Worm (Caenorhabditis elegans): ENCODE measurements around the gene hst-1.
A peak's percentile ranks its signal among the peaks of the same experiment; 100 is the strongest.

The hst-1 gene

DNA sequence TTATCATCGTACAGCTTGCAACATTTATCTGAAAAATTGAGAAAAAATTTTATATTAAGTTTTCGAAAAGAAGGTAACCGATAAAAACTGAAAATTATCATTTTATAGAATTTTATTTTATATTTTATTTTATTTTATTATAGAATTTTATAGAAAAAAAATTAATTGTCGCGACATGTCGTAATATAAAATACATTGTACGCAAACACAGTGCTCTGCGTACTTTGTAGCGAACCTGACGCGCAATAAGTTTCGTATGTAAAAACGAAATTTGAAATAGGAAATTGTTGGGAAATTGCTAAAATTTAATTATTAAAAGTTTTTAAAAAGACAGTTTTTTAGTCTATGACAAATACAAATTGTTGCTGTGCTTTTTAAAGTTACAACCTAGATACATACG lies at the start of gene hst-1, which contains the start of gene ints-6:
Gene hst-1, minus strand, starts transcription at position 28 of the 400 bp plus-strand sequence.
Gene ints-6, plus strand, starts transcription at position 260 of the 400 bp plus-strand sequence.
- TF ChIP-seq ces-1 (GFP tag; optimal IDR thresholded peaks at IDR 0.05) (peak; percentile 30), lsy-2 (tag; optimal IDR thresholded peaks at IDR 0.05) (no peak)

DNA sequence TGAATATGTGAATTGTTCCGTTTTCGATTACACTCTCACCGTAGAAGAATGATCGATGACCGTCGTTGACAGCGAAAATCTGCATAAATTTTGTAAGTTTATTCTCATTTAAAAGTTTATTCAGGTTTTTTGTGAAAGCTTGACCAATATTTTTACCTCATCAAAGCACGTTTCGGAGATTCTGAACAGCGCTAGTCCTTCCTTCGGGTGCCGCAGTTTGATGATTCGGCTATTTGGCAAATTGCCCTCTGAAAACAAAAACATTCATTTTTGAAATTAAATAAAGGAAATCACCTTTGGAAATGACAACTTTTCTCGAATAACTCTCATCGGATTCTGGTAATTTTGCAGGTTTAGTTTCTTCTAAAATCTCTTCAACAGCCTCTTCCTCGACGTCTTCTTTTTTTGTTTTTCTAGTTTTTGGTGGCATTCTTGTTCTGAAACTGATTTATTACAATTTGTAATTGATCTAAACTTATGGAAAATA lies 49.7 kb upstream of the hst-1 start, which contains the start of gene F21D5.6:
Gene F21D5.6, minus strand, starts transcription at position 437 of the 487 bp plus-strand sequence.
- TF ChIP-seq ham-2 (GFP tag; optimal IDR thresholded peaks at IDR 0.05) (no peak), lin-13 (tag; optimal IDR thresholded peaks at IDR 0.05) (no peak), hlh-1 (tag; optimal IDR thresholded peaks at IDR 0.05) (no peak), lsy-2 (tag; optimal IDR thresholded peaks at IDR 0.05) (no peak), sptf-1 (tag; optimal IDR thresholded peaks at IDR 0.05) (no peak), lin-32 (GFP tag; optimal IDR thresholded peaks at IDR 0.05) (no peak), nhr-12 (tag; optimal IDR thresholded peaks at IDR 0.05) (no peak), blmp-1 (tag; optimal IDR thresholded peaks at IDR 0.05) (no peak), mls-2 (tag; optimal IDR thresholded peaks at IDR 0.05) (no peak), mab-5 (tag; optimal IDR thresholded peaks at IDR 0.05) (no peak), zip-8 (tag; optimal IDR thresholded peaks at IDR 0.05) (no peak), flh-1 (GFP tag; optimal IDR thresholded peaks at IDR 0.05) (no peak), tbx-8 (GFP tag; optimal IDR thresholded peaks at IDR 0.05) (no peak), ceh-43 (GFP tag; optimal IDR thresholded peaks at IDR 0.05) (no peak)

ce11 chrIV:8739926-8740325 lies 48.6 kb upstream of the hst-1 start, which contains the start of gene mrps-33:
Gene mrps-33 (minus strand): TSS chrIV:8740026.
- no peak for TF ChIP-seq unc-39 (tag; optimal IDR thresholded peaks at IDR 0.05)
- no peak for TF ChIP-seq ces-1 (GFP tag; optimal IDR thresholded peaks at IDR 0.05)
- TF ChIP-seq lin-32 (GFP tag; optimal IDR thresholded peaks at IDR 0.05): no peak
- no peak for TF ChIP-seq mep-1 (tag; optimal IDR thresholded peaks at IDR 0.05)
- no peak for TF ChIP-seq lsy-2 (tag; optimal IDR thresholded peaks at IDR 0.05)
- no peak for TF ChIP-seq cnd-1 (tag; optimal IDR thresholded peaks at IDR 0.05)
- no peak for TF ChIP-seq pha-4 (tag; optimal IDR thresholded peaks at IDR 0.05)
- no peak for TF ChIP-seq zip-8 (tag; optimal IDR thresholded peaks at IDR 0.05)
- no peak for TF ChIP-seq nhr-237 (tag; optimal IDR thresholded peaks at IDR 0.05)
- no peak for TF ChIP-seq ceh-43 (GFP tag; optimal IDR thresholded peaks at IDR 0.05)
- TF ChIP-seq unc-62 (GFP tag; optimal IDR thresholded peaks at IDR 0.05): no peak
- TF ChIP-seq nhr-2 (tag; optimal IDR thresholded peaks at IDR 0.05): no peak
- TF ChIP-seq ceh-83 (GFP tag; optimal IDR thresholded peaks at IDR 0.05): no peak
- no peak for TF ChIP-seq bed-3 (GFP tag; optimal IDR thresholded peaks at IDR 0.05)
- no peak for TF ChIP-seq ztf-11 (tag; optimal IDR thresholded peaks at IDR 0.05)
- TF ChIP-seq blmp-1 (tag; optimal IDR thresholded peaks at IDR 0.05): no peak

DNA sequence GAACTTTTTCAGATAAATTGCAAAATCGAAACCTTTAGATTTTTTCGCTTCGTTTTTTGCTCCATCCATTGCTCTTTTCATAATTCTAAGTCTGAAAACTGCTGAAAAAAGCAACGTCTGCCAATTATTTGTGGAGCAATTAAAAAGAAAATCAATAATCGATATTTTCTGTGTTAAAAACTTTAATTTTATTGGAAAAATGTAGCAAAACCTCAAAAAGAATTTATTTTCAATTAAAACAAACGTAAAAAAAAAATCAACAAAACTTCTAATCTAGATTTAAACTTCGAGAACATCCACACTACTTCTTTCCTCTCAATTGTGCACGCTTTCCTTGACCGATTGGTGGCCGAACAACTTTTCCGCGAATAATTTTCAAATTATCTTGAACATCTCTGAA lies 48.0 kb upstream of the hst-1 start, which contains the start of gene F21D5.5:
Gene F21D5.5, minus strand, starts transcription at position 101 of the 400 bp plus-strand sequence.
- TF ChIP-seq nhr-237 (tag; optimal IDR thresholded peaks at IDR 0.05) (no peak), ceh-39 (tag; optimal IDR thresholded peaks at IDR 0.05) (no peak), cnd-1 (tag; optimal IDR thresholded peaks at IDR 0.05) (no peak), lin-13 (tag; optimal IDR thresholded peaks at IDR 0.05) (no peak), mep-1 (tag; optimal IDR thresholded peaks at IDR 0.05) (no peak), unc-39 (tag; optimal IDR thresholded peaks at IDR 0.05) (no peak), ztf-11 (tag; optimal IDR thresholded peaks at IDR 0.05) (no peak), bed-3 (GFP tag; optimal IDR thresholded peaks at IDR 0.05) (no peak), pha-4 (tag; optimal IDR thresholded peaks at IDR 0.05) (no peak), hlh-1 (tag; optimal IDR thresholded peaks at IDR 0.05) (no peak), snpc-4 (tag; optimal IDR thresholded peaks at IDR 0.05) (no peak), unc-120 (tag; optimal IDR thresholded peaks at IDR 0.05; ENCODE audit: poor library complexity, severe bottlenecking) (no peak), blmp-1 (tag; optimal IDR thresholded peaks at IDR 0.05) (no peak), flh-1 (GFP tag; optimal IDR thresholded peaks at IDR 0.05) (no peak), nhr-76 (tag; optimal IDR thresholded peaks at IDR 0.05) (no peak), zip-8 (tag; optimal IDR thresholded peaks at IDR 0.05) (no peak)

ce11 chrIV:8737787-8738186 lies 46.5 kb upstream of the hst-1 start, which contains the start of gene F21D5.4:
Gene F21D5.4 (plus strand): TSS chrIV:8738087.
- TF ChIP-seq flh-1 (GFP tag; optimal IDR thresholded peaks at IDR 0.05): no peak
- TF ChIP-seq bed-3 (GFP tag; optimal IDR thresholded peaks at IDR 0.05): no peak
- TF ChIP-seq elt-1 (tag; optimal IDR thresholded peaks at IDR 0.05; ENCODE audit: borderline replicate concordance, insufficient read depth): no peak
- TF ChIP-seq unc-62 (GFP tag; optimal IDR thresholded peaks at IDR 0.05): no peak
